Worm (Caenorhabditis elegans) whole organism, late embryonic: ENCODE data around the gene Y69A2AR.23.

Source experiments
- K02D7.2 ChIP-seq: sonication (generic microtip); optimal IDR thresholded peaks from 2 replicates; lab custom pipeline; 2017; ENCODE audit warnings: mild to moderate bottlenecking, missing genetic modification characterization, missing compliant biosample characterization
- mec-3 ChIP-seq: sonication (generic microtip); optimal IDR thresholded peaks from 2 replicates; lab custom pipeline; 2016; ENCODE audit warnings: borderline replicate concordance, missing genetic modification characterization, missing compliant biosample characterization
- pag-3 ChIP-seq: sonication (generic microtip); optimal IDR thresholded peaks from 2 replicates; lab custom pipeline; 2016; ENCODE audit warnings: missing compliant biosample characterization, missing genetic modification characterization, borderline replicate concordance
- sdc-2 ChIP-seq: sonication (generic microtip); optimal IDR thresholded peaks from 2 replicates; lab custom pipeline; 2016; ENCODE audit warnings: missing genotype, missing genetic modification characterization, missing compliant biosample characterization

Y69A2AR.23 gene

DNA sequence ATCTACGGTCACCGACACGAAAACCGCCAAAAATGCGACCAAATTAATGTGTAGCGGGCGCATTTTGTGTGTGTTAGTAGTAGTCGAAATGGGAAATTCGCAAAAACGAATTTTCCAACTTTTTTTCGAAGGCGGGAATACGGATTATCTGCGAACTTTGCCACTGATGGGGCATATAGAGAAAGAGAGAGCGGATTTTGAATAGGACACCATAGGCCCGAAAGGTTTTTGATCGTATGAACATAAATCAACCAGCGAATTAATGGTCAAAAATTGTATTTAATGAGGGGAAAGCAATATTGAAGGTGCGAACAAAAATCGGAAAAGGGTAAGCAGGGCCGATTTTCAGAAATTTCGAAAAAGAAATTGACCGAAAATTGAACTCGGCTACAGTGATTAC is 43.7 kb downstream of the Y69A2AR.23 start, which contains the start of gene Y69A2AR.22:
Y69A2AR.22 (minus strand) TSS at position 101 of the 400 bp plus-strand sequence.
- TF ChIP-seq sdc-2 (tag; lab: Kevin White, UChicago), result no peak
- TF ChIP-seq K02D7.2, result no peak
- no peak for TF ChIP-seq pag-3
- TF ChIP-seq mec-3 (tag; lab: Kevin White, UChicago), result no peak
